Worm (Caenorhabditis elegans) whole organism, L4 larva: Measurements from ENCODE around the gene F42A10.6.
A peak's percentile ranks its signal among the peaks of the same experiment; 100 is the strongest.

Source experiments
- D1046.2 ChIP-seq: fragments of 200-800 bp; sonication (Bioruptor generic); IDR thresholded peaks from 2 replicates; pipeline ENCODE4 v1.3.6; 2022; ENCODE audit warnings: missing genetic modification characterization, missing compliant biosample characterization
- F49E8.2 ChIP-seq: sonication (generic microtip); optimal IDR thresholded peaks from 2 replicates; lab custom pipeline; 2016; ENCODE audit warnings: missing compliant biosample characterization, mild to moderate bottlenecking, missing genetic modification characterization, borderline replicate concordance
- Y105C5A.15 ChIP-seq: fragments of 200-800 bp; sonication (Bioruptor generic); IDR thresholded peaks from 2 replicates; pipeline ENCODE4 v1.3.6; 2022; ENCODE audit warnings: missing genetic modification characterization, missing compliant biosample characterization
- Y48G9A.11 ChIP-seq: fragments of 200-800 bp; sonication (Bioruptor generic); IDR thresholded peaks from 2 replicates; pipeline ENCODE4 v1.3.6; 2022; ENCODE audit warnings: missing genetic modification reagents, missing genetic modification characterization, missing compliant biosample characterization
- ZK546.5 ChIP-seq, 2 experiments: sonication (generic microtip); optimal IDR thresholded peaks; 2 replicates each; lab custom pipeline; 2017; ENCODE audit warnings: missing biosample characterization in 2 of 2, missing genetic modification characterization in 2 of 2
- aly-2 ChIP-seq: sonication (generic microtip); optimal IDR thresholded peaks from 2 replicates; lab custom pipeline; 2018; ENCODE audit warnings: missing biosample characterization, missing genetic modification characterization
- ama-1 ChIP-seq: fragments of 150-350 bp; optimal IDR thresholded peaks from 2 replicates; lab custom pipeline; 2014; ENCODE audit warnings: inconsistent platforms, mixed read lengths
- ceh-28 ChIP-seq: fragments of 150-350 bp; optimal IDR thresholded peaks from 2 replicates; lab custom pipeline; 2014; ENCODE audit warnings: missing biosample characterization, missing genetic modification reagents, missing genetic modification characterization
- cey-2 ChIP-seq: sonication (generic microtip); optimal IDR thresholded peaks from 3 replicates; lab custom pipeline; 2017; ENCODE audit warnings: missing genetic modification characterization, mild to moderate bottlenecking, missing compliant biosample characterization, antibody characterized with exemption, borderline replicate concordance; ENCODE audit not compliant: insufficient read depth
- daf-16 ChIP-seq, 3 experiments: sonication (generic microtip); optimal IDR thresholded peaks; 2 replicates each; lab custom pipeline; 2016 to 2017; ENCODE audit warnings: missing genetic modification characterization in 3 of 3, missing genetic modification reagents in 3 of 3, mild to moderate bottlenecking in 2 of 3, missing compliant biosample characterization in 2 of 3, missing biosample characterization in 1 of 3, moderate library complexity in 1 of 3
- daf-19 ChIP-seq: fragments of 200-800 bp; sonication (Bioruptor generic); conservative IDR thresholded peaks from 2 replicates; pipeline ENCODE4 v1.3.6; 2022; ENCODE audit warnings: missing genetic modification characterization, missing compliant biosample characterization
- dmd-6 ChIP-seq: fragments of 200-800 bp; sonication (Bioruptor generic); IDR thresholded peaks from 2 replicates; pipeline ENCODE4 v1.3.6; 2022; ENCODE audit warnings: missing genetic modification reagents, missing genetic modification characterization, missing compliant biosample characterization
- dpl-1 ChIP-seq: fragments of 150-350 bp; optimal IDR thresholded peaks from 2 replicates; lab custom pipeline; 2014; ENCODE audit warnings: missing biosample characterization, missing genetic modification reagents, missing genetic modification characterization
- dve-1 ChIP-seq: sonication (generic microtip); optimal IDR thresholded peaks from 2 replicates; lab custom pipeline; 2017; ENCODE audit warnings: antibody characterized with exemption, mild to moderate bottlenecking, missing genetic modification characterization, missing compliant biosample characterization; ENCODE audit not compliant: insufficient read depth
- fos-1 ChIP-seq: fragments of 150-350 bp; optimal IDR thresholded peaks from 2 replicates; lab custom pipeline; 2014; ENCODE audit warnings: missing biosample characterization, missing genetic modification characterization
- gei-8 ChIP-seq: fragments of 200-800 bp; sonication (Bioruptor generic); optimal IDR thresholded peaks from 2 replicates; lab custom pipeline; 2018; ENCODE audit warnings: mild to moderate bottlenecking, missing genetic modification characterization, missing compliant biosample characterization
- hlh-11 ChIP-seq: fragments of 200-800 bp; sonication (Bioruptor generic); optimal IDR thresholded peaks from 2 replicates; lab custom pipeline; 2018; ENCODE audit warnings: mild to moderate bottlenecking, missing genetic modification characterization, missing compliant biosample characterization
- hlh-30 ChIP-seq: sonication (generic microtip); optimal IDR thresholded peaks from 2 replicates; lab custom pipeline; 2017; ENCODE audit warnings: antibody characterized with exemption, mild to moderate bottlenecking, missing genetic modification characterization, missing compliant biosample characterization; ENCODE audit not compliant: insufficient read depth
- lim-7 ChIP-seq: fragments of 200-800 bp; sonication (Bioruptor generic); IDR thresholded peaks from 2 replicates; pipeline ENCODE4 v1.3.6; 2022; ENCODE audit warnings: missing genetic modification characterization, missing compliant biosample characterization
- lin-1 ChIP-seq: fragments of 200-800 bp; sonication (Bioruptor generic); IDR thresholded peaks from 2 replicates; pipeline ENCODE4 v1.3.6; 2022; ENCODE audit warnings: missing genetic modification reagents, missing genetic modification characterization, missing compliant biosample characterization
- lin-39 ChIP-seq: fragments of 150-350 bp; optimal IDR thresholded peaks from 2 replicates; lab custom pipeline; 2014; ENCODE audit warnings: missing biosample characterization, missing genetic modification reagents, missing genetic modification characterization
- mdl-1 ChIP-seq, 2 experiments: fragments of 150-350 bp in 1 of 2; sonication (generic microtip) in 1 of 2; optimal IDR thresholded peaks; 2 replicates each; lab custom pipeline; 2014 to 2017; ENCODE audit warnings: missing biosample characterization in 2 of 2, missing genetic modification characterization in 2 of 2
- mxl-3 ChIP-seq: fragments of 200-800 bp; sonication (Bioruptor generic); optimal IDR thresholded peaks from 2 replicates; lab custom pipeline; 2018; ENCODE audit warnings: mild to moderate bottlenecking, missing genetic modification characterization, missing compliant biosample characterization
- nhr-10 ChIP-seq: fragments of 150-350 bp; optimal IDR thresholded peaks from 2 replicates; lab custom pipeline; 2014; ENCODE audit warnings: missing biosample characterization, missing genetic modification characterization
- nhr-111 ChIP-seq: fragments of 200-800 bp; sonication (Bioruptor generic); optimal IDR thresholded peaks from 2 replicates; lab custom pipeline; 2018; ENCODE audit warnings: mild to moderate bottlenecking, missing genetic modification characterization, missing compliant biosample characterization
- nhr-237 ChIP-seq: sonication (generic microtip); optimal IDR thresholded peaks from 2 replicates; lab custom pipeline; 2017; ENCODE audit warnings: missing biosample characterization, missing genetic modification characterization
- nhr-28 ChIP-seq: fragments of 150-350 bp; optimal IDR thresholded peaks from 2 replicates; lab custom pipeline; 2014; ENCODE audit warnings: missing biosample characterization, missing genetic modification characterization
- nhr-42 ChIP-seq: fragments of 200-800 bp; sonication (Bioruptor generic); IDR thresholded peaks from 2 replicates; pipeline ENCODE4 v1.3.6; 2022; ENCODE audit warnings: missing genetic modification characterization, missing compliant biosample characterization
- nhr-48 ChIP-seq: sonication (generic microtip); optimal IDR thresholded peaks from 2 replicates; lab custom pipeline; 2016; ENCODE audit warnings: mild to moderate bottlenecking, missing genetic modification characterization, missing compliant biosample characterization
- nhr-6 ChIP-seq: fragments of 150-350 bp; optimal IDR thresholded peaks from 2 replicates; lab custom pipeline; 2014; ENCODE audit warnings: missing biosample characterization, missing genetic modification characterization
- nhr-76 ChIP-seq: fragments of 150-350 bp; optimal IDR thresholded peaks from 2 replicates; lab custom pipeline; 2014; ENCODE audit warnings: missing biosample characterization, missing genetic modification characterization
- nhr-77 ChIP-seq: fragments of 150-350 bp; optimal IDR thresholded peaks from 2 replicates; lab custom pipeline; 2014; ENCODE audit warnings: missing biosample characterization, missing genetic modification characterization
- php-3 ChIP-seq: fragments of 200-800 bp; sonication (Bioruptor generic); IDR thresholded peaks from 2 replicates; pipeline ENCODE4 v1.3.6; 2022; ENCODE audit warnings: missing genetic modification reagents, missing genetic modification characterization, missing compliant biosample characterization
- pqm-1 ChIP-seq: sonication (generic microtip); optimal IDR thresholded peaks from 2 replicates; lab custom pipeline; 2017; ENCODE audit warnings: missing biosample characterization, missing genetic modification characterization
- spr-1 ChIP-seq: sonication (generic microtip); optimal IDR thresholded peaks from 2 replicates; lab custom pipeline; 2016; ENCODE audit warnings: mild to moderate bottlenecking, missing genetic modification characterization, missing compliant biosample characterization
- tra-1 ChIP-seq: fragments of 200-800 bp; sonication (Bioruptor generic); IDR thresholded peaks from 2 replicates; pipeline ENCODE4 v1.3.6; 2022; ENCODE audit warnings: missing genetic modification reagents, missing genetic modification characterization, missing compliant biosample characterization
- unc-62 ChIP-seq, 3 experiments: fragments of 150-350 bp in 1 of 3; sonication (generic microtip); optimal IDR thresholded peaks in 2 of 3; peaks in 1 of 3; 1 replicate in 1 of 3; 2 replicates in 2 of 3; lab custom pipeline; 2014 to 2017; ENCODE audit warnings: missing biosample characterization in 3 of 3, missing genetic modification characterization in 3 of 3, missing genetic modification reagents in 3 of 3, missing genotype in 1 of 3
- zag-1 ChIP-seq: fragments of 150-350 bp; optimal IDR thresholded peaks from 2 replicates; lab custom pipeline; 2014; ENCODE audit warnings: missing biosample characterization, missing genetic modification characterization
- zfp-2 ChIP-seq: sonication (generic microtip); optimal IDR thresholded peaks from 2 replicates; lab custom pipeline; 2016; ENCODE audit warnings: mild to moderate bottlenecking, missing genetic modification characterization, missing compliant biosample characterization
- zip-2 ChIP-seq: fragments of 150-350 bp; optimal IDR thresholded peaks from 2 replicates; lab custom pipeline; 2014; ENCODE audit warnings: missing biosample characterization, missing genetic modification characterization
- ztf-7 ChIP-seq: fragments of 150-350 bp; optimal IDR thresholded peaks from 2 replicates; lab custom pipeline; 2014; ENCODE audit warnings: missing biosample characterization, missing genetic modification characterization

Gene F42A10.6

DNA sequence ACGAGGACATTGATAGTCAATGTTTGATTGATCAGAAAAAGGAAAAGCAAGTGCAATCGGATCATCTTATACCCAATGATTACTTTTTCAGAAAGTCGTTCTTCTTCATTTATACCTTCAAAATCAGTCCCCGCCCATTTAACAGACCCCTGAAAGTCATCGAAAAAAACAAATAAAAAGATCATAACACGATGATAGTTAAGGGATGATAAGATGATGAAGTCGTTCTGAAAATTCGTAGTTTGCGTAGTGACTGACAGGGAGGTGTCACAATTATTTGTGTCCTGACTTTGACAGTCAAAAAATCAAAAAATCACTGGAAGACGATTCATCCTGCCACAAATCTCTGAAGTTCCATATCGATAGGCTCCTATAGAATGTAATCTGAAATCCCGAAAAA lies 17.8 kb upstream of the F42A10.6 start, which contains the start of gene ugt-66:
TSS of gene ugt-66 (minus strand) at position 101 of the 400 bp plus-strand sequence.
- TF ChIP-seq ama-1 (lab: Kevin White, UChicago): no peak

DNA sequence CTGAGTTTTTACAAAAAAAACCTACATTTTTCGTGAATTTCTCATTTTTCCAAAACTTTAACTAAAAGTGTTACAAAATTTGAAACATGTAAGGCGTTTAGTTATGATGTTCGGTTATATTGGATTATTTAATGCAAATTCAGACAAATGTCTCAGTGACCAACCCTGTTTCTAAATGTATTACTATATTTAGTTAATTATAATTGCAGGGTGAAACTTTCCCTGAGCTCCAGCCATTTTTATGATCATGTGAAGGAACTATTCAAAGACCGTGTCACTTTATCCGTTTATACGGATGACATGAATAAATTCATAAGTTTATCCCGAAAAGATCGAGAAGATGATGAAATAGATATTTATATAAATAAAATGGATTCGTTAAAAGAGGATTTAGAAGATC lies 14.1 kb upstream of the F42A10.6 start, which contains the start of gene C23G10.5:
TSS of gene C23G10.5 (plus strand) at position 301 of the 400 bp plus-strand sequence.
- TF ChIP-seq ZK546.5 (tag; optimal IDR thresholded peaks at IDR 0.05; lab: Kevin White, UChicago): no peak
- no peak for TF ChIP-seq nhr-10 (tag; lab: Kevin White, UChicago)
- no peak for TF ChIP-seq D1046.2
- no peak for TF ChIP-seq ama-1 (lab: Kevin White, UChicago)
- no peak for TF ChIP-seq dpl-1 (GFP tag; lab: Kevin White, UChicago)
- TF ChIP-seq spr-1: no peak
- no peak for TF ChIP-seq daf-19
- TF ChIP-seq php-3 (GFP tag; lab: Robert Waterston, UW): no peak

DNA sequence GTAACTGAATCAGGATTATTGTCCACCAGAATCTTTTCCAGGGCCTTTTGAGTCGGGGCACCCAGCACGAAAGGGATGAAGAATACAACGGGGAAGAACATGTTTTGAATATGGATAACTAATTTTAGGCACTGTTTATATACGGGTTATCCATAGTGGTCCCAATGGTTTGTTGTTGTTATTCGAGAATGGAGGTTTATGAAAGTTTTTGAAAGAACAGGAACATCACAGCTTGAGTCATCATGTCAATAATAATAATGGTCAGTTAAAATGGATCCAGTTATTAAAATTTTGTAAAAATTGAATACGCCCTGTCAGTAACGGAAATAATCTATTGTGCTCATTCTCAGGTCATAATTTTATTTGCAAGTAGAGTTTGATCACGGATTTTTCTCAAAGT lies 6.5 kb upstream of the F42A10.6 start, which contains the start of gene nas-28:
TSS of gene nas-28 (minus strand) at position 101 of the 400 bp plus-strand sequence.
- TF ChIP-seq Y105C5A.15 (no peak), gei-8 (GFP tag; lab: Kevin White, UChicago) (no peak), mxl-3 (no peak), nhr-237 (tag; lab: Kevin White, UChicago) (no peak), lin-39 (tag; lab: Kevin White, UChicago) (no peak), nhr-42 (GFP tag; lab: Robert Waterston, UW) (no peak)

DNA sequence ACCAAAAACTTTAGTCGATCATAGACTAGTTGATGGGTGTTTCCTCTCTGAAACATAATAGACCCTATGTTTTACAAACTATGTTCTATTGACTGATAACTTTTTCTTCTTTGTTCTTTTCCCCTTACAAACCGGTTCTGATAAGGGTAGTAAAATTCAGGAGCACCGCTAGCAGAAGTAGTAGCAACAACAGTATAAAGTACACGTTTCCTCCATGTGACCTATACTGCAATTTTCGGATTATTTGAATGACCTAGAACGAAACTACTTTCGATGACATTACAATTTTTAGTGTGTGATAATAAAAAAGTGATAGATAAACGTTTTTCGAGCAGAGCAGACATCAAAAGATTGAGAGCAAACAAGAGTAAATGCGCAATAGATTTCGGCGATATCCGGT lies 3.6 kb upstream of the F42A10.6 start:
- TF ChIP-seq mxl-3 (peak; percentile 4), cey-2 (no peak), hlh-30 (peak; percentile 5), pqm-1 (peak; percentile 67), nhr-48 (peak; percentile 35), nhr-77 (tag; lab: Kevin White, UChicago) (peak; percentile 20), mdl-1 (tag; optimal IDR thresholded peaks at IDR 0.05; lab: Kevin White, UChicago) (peak in 1 of 2 experiments; percentile 64), tra-1 (0 out of 2 replicates have a peak, but pooled peaks have one; percentile 20), nhr-28 (tag; lab: Kevin White, UChicago) (peak; percentile 56), dmd-6 (GFP tag; lab: Robert Waterston, UW) (peak; percentile 78), F49E8.2 (no peak), zfp-2 (tag; lab: Kevin White, UChicago) (no peak), hlh-11 (tag; lab: Kevin White, UChicago) (peak; percentile 78), nhr-6 (tag; lab: Kevin White, UChicago) (no peak), fos-1 (no peak), daf-16 (GFP tag; optimal IDR thresholded peaks at IDR 0.05; lab: Kevin White, UChicago) (no peak), daf-16 (tag; optimal IDR thresholded peaks at IDR 0.05; lab: Kevin White, UChicago) (peak; percentile 72), aly-2 (no peak), php-3 (GFP tag; lab: Robert Waterston, UW) (peak; percentile 82), lin-1 (GFP tag; lab: Robert Waterston, UW) (peak; percentile 48; the same call in 1 of the 2 replicates), dve-1 (peak; percentile 89)

DNA sequence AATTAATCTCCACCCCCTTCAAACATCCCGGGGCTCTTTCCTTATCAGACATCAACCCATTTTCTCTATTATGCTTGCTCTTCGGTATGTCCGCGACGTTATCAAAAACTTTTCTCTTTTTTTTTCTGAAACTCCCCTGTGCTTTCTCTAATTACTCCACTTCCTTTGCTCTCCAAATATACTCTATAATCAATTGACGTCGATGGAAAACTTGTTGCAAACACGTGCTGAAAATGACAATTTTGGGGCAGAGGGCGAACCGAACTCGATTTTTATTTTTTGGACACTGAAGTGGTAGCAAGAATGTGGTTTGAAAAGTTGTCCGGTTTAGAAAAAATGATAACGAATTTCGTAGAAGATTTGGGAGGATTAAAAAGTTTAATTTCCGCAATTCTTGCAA lies 2.4 kb upstream of the F42A10.6 start:
- TF ChIP-seq hlh-11 (tag; lab: Kevin White, UChicago) (peak; percentile 84), zip-2 (no peak), nhr-42 (GFP tag; lab: Robert Waterston, UW) (no peak), pqm-1 (peak; percentile 92), daf-19 (no peak), fos-1 (peak; percentile 50), nhr-237 (tag; lab: Kevin White, UChicago) (no peak), dpl-1 (GFP tag; lab: Kevin White, UChicago) (no peak), nhr-48 (peak; percentile 82), nhr-111 (no peak), nhr-76 (no peak), Y48G9A.11 (GFP tag; lab: Robert Waterston, UW) (no peak), nhr-28 (tag; lab: Kevin White, UChicago) (peak; percentile 76), nhr-77 (tag; lab: Kevin White, UChicago) (peak; percentile 82), lim-7 (no peak), unc-62 (GFP tag; optimal IDR thresholded peaks at IDR 0.05 in 1 of 2; lab: Kevin White, UChicago) (peak in 1 of 2 experiments; percentile 37), unc-62 (tag; optimal IDR thresholded peaks at IDR 0.05; lab: Kevin White, UChicago) (no peak), daf-16 (GFP tag; optimal IDR thresholded peaks at IDR 0.05; lab: Kevin White, UChicago) (peak in 1 of 2 experiments; percentile 29), daf-16 (tag; optimal IDR thresholded peaks at IDR 0.05; lab: Kevin White, UChicago) (peak; percentile 56), zag-1 (tag; lab: Kevin White, UChicago) (no peak), ceh-28 (tag; lab: Kevin White, UChicago) (no peak), hlh-30 (peak; percentile 18), ztf-7 (tag; lab: Kevin White, UChicago) (no peak), mdl-1 (tag; optimal IDR thresholded peaks at IDR 0.05; lab: Kevin White, UChicago) (peak in 1 of 2 experiments; percentile 78), dmd-6 (GFP tag; lab: Robert Waterston, UW) (peak; percentile 94), tra-1 (peak; percentile 73; the same call in 1 of the 2 replicates), dve-1 (peak; percentile 70)
